Worm (Caenorhabditis elegans) whole organism, L3 larva: Measurements from ENCODE around the gene sax-2.

Experiments
- ZK546.5 ChIP-seq: sonication (generic microtip); optimal IDR thresholded peaks from 2 replicates; lab custom pipeline; 2017; ENCODE audit warnings: missing biosample characterization, missing genetic modification characterization
- ama-1 ChIP-seq: fragments of 150-350 bp; optimal IDR thresholded peaks from 2 replicates; lab custom pipeline; 2018
- egl-27 ChIP-seq: sonication (generic microtip); optimal IDR thresholded peaks from 4 replicates; lab custom pipeline; 2017; ENCODE audit warnings: missing biosample characterization, missing genetic modification reagents, missing genetic modification characterization
- elt-1 ChIP-seq: fragments of 150-350 bp; optimal IDR thresholded peaks from 2 replicates; lab custom pipeline; 2014; ENCODE audit warnings: missing biosample characterization, missing genetic modification characterization
- mdl-1 ChIP-seq: fragments of 150-350 bp; optimal IDR thresholded peaks from 2 replicates; lab custom pipeline; 2014; ENCODE audit warnings: missing biosample characterization, missing genetic modification characterization
- nhr-237 ChIP-seq: fragments of 150-350 bp; optimal IDR thresholded peaks from 2 replicates; lab custom pipeline; 2014; ENCODE audit warnings: missing biosample characterization, missing genetic modification characterization
- nhr-25 ChIP-seq: sonication (generic microtip); optimal IDR thresholded peaks from 2 replicates; lab custom pipeline; 2017; ENCODE audit warnings: missing biosample characterization, missing genetic modification characterization
- nhr-77 ChIP-seq: fragments of 150-350 bp; optimal IDR thresholded peaks from 2 replicates; lab custom pipeline; 2014; ENCODE audit warnings: missing biosample characterization, missing genetic modification characterization
- pha-4 ChIP-seq: fragments of 150-350 bp; optimal IDR thresholded peaks from 2 replicates; lab custom pipeline; 2014; ENCODE audit warnings: missing biosample characterization, missing genetic modification reagents, missing genetic modification characterization
- skn-1 ChIP-seq: fragments of 150-350 bp; optimal IDR thresholded peaks from 2 replicates; lab custom pipeline; 2014; ENCODE audit warnings: missing biosample characterization, missing genetic modification characterization
- snpc-4 ChIP-seq: fragments of 150-350 bp; optimal IDR thresholded peaks from 2 replicates; lab custom pipeline; 2014; ENCODE audit warnings: missing biosample characterization, missing genetic modification characterization
- zag-1 ChIP-seq: fragments of 150-350 bp; optimal IDR thresholded peaks from 2 replicates; lab custom pipeline; 2014; ENCODE audit warnings: missing biosample characterization, missing genetic modification characterization
- ztf-11 ChIP-seq: fragments of 150-350 bp; optimal IDR thresholded peaks from 2 replicates; lab custom pipeline; 2014; ENCODE audit warnings: missing biosample characterization, missing genetic modification characterization

DNA sequence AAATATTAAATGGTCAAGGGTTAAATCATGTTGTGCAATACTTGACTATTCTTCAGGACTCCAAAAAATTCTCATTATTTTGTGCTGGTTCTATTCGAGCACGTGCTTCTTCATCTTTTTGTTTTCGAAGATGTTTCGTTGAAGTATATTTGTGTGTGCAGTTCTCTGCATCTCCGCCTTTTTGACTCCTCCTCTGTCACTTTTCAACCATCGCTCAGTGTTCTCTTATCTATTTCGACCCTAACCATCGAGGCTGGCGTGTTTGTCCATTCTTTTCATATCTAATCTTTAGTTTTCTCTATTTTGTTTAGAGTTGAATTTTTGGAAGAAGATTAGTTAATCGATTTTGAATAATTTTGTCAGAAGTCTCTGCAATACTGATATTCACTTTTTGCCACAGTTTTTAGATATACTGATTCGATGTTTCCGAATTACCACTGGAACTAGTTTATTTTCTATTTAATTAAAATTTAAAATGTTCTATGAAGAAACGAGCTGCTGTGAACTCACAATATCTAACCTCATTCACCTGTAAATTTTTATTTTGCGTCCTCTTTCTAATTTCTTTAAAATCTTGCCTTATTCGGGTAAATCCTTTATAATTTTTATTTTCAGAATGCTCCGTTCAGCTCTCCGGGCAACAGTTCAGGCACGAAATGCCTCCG is 32.2 kb upstream of the sax-2 start, which contains the start of gene alh-1:
- TF ChIP-seq nhr-77 (tag; lab: Kevin White, UChicago) = no peak
- TF ChIP-seq ama-1 (lab: Kevin White, UChicago) = no peak
- no peak for TF ChIP-seq ztf-11
- TF ChIP-seq zag-1 (tag; lab: Kevin White, UChicago) = no peak
- no peak for TF ChIP-seq mdl-1
- peak; percentile 77 for TF ChIP-seq elt-1 (tag; lab: Kevin White, UChicago)
- no peak for TF ChIP-seq ZK546.5 (tag; lab: Kevin White, UChicago)
- TF ChIP-seq nhr-237 (tag; lab: Kevin White, UChicago) = no peak
- TF ChIP-seq nhr-25 = no peak
- TF ChIP-seq egl-27 = no peak
- TF ChIP-seq skn-1 (tag; lab: Kevin White, UChicago) = no peak
- TF ChIP-seq pha-4 (tag; lab: Kevin White, UChicago) = peak; percentile 74
- TF ChIP-seq snpc-4 (tag; lab: Kevin White, UChicago) = peak; percentile 17
